Worm (Caenorhabditis elegans) whole organism, mixed stage, embryonic: ENCODE measurements around the gene Y39F10C.3.

ENCODE experiments used
- M03D4.4 ChIP-seq: sonication (generic microtip); optimal IDR thresholded peaks from 2 replicates; lab custom pipeline; 2017; ENCODE audit warnings: mild to moderate bottlenecking, missing genetic modification characterization, missing compliant biosample characterization
- bed-3 ChIP-seq: fragments of 200-800 bp; sonication (Bioruptor generic); optimal IDR thresholded peaks from 3 replicates; lab custom pipeline; 2018; ENCODE audit warnings: mild to moderate bottlenecking, missing genetic modification characterization, moderate library complexity, missing compliant biosample characterization
- blmp-1 ChIP-seq: fragments of 150-350 bp; optimal IDR thresholded peaks from 2 replicates; lab custom pipeline; 2014; ENCODE audit warnings: missing biosample characterization, missing genetic modification characterization
- ceh-39 ChIP-seq: fragments of 150-350 bp; optimal IDR thresholded peaks from 2 replicates; lab custom pipeline; 2014; ENCODE audit warnings: missing biosample characterization, missing genetic modification characterization
- ceh-43 ChIP-seq: fragments of 200-800 bp; sonication (Bioruptor generic); optimal IDR thresholded peaks from 2 replicates; lab custom pipeline; 2018; ENCODE audit warnings: mild to moderate bottlenecking, missing genetic modification characterization, moderate library complexity, missing compliant biosample characterization
- ceh-83 ChIP-seq: fragments of 200-800 bp; sonication (Bioruptor generic); optimal IDR thresholded peaks from 2 replicates; lab custom pipeline; 2018; ENCODE audit warnings: mild to moderate bottlenecking, missing genetic modification characterization, missing compliant biosample characterization
- ces-1 ChIP-seq: fragments of 150-350 bp; optimal IDR thresholded peaks from 2 replicates; lab custom pipeline; 2014; ENCODE audit warnings: missing biosample characterization, missing genetic modification reagents, missing genetic modification characterization
- cnd-1 ChIP-seq: fragments of 200-800 bp; sonication (Bioruptor generic); optimal IDR thresholded peaks from 2 replicates; lab custom pipeline; 2018; ENCODE audit warnings: mild to moderate bottlenecking, missing genetic modification characterization, missing compliant biosample characterization
- drap-1 ChIP-seq: fragments of 200-800 bp; sonication (Bioruptor generic); optimal IDR thresholded peaks from 3 replicates; lab custom pipeline; 2018; ENCODE audit warnings: mild to moderate bottlenecking, missing genetic modification characterization, missing compliant biosample characterization
- elt-3 ChIP-seq: fragments of 150-350 bp; optimal IDR thresholded peaks from 2 replicates; lab custom pipeline; 2014; ENCODE audit warnings: missing biosample characterization, missing genetic modification characterization
- flh-1 ChIP-seq: fragments of 200-800 bp; sonication (Bioruptor generic); optimal IDR thresholded peaks from 2 replicates; lab custom pipeline; 2018; ENCODE audit warnings: mild to moderate bottlenecking, missing genetic modification characterization, moderate library complexity, missing compliant biosample characterization
- hlh-1 ChIP-seq: fragments of 150-350 bp; optimal IDR thresholded peaks from 2 replicates; lab custom pipeline; 2014; ENCODE audit warnings: missing biosample characterization, missing genetic modification reagents, missing genetic modification characterization
- lin-13 ChIP-seq: fragments of 150-350 bp; optimal IDR thresholded peaks from 2 replicates; lab custom pipeline; 2014; ENCODE audit warnings: missing biosample characterization, missing genetic modification characterization
- lin-32 ChIP-seq: fragments of 200-800 bp; sonication (Bioruptor generic); optimal IDR thresholded peaks from 2 replicates; lab custom pipeline; 2018; ENCODE audit warnings: mild to moderate bottlenecking, missing genetic modification characterization, missing compliant biosample characterization
- lsy-2 ChIP-seq: fragments of 150-350 bp; optimal IDR thresholded peaks from 2 replicates; lab custom pipeline; 2014; ENCODE audit warnings: missing biosample characterization, missing genetic modification characterization
- mab-5 ChIP-seq: fragments of 150-350 bp; optimal IDR thresholded peaks from 2 replicates; lab custom pipeline; 2014; ENCODE audit warnings: missing biosample characterization, missing genetic modification characterization
- mep-1 ChIP-seq: fragments of 150-350 bp; optimal IDR thresholded peaks from 2 replicates; lab custom pipeline; 2017; ENCODE audit warnings: missing biosample characterization, missing genetic modification reagents, missing genetic modification characterization, inconsistent platforms
- mls-2 ChIP-seq: sonication (generic microtip); optimal IDR thresholded peaks from 2 replicates; lab custom pipeline; 2016; ENCODE audit warnings: mild to moderate bottlenecking, missing genetic modification characterization, moderate library complexity, missing compliant biosample characterization
- nhr-12 ChIP-seq: fragments of 150-350 bp; optimal IDR thresholded peaks from 2 replicates; lab custom pipeline; 2014; ENCODE audit warnings: missing biosample characterization, missing genetic modification characterization
- nhr-2 ChIP-seq: fragments of 150-350 bp; optimal IDR thresholded peaks from 2 replicates; lab custom pipeline; 2014; ENCODE audit warnings: missing biosample characterization, missing genetic modification characterization
- nhr-237 ChIP-seq: fragments of 150-350 bp; optimal IDR thresholded peaks from 2 replicates; lab custom pipeline; 2014; ENCODE audit warnings: missing biosample characterization, missing genetic modification characterization
- nhr-28 ChIP-seq: fragments of 150-350 bp; optimal IDR thresholded peaks from 2 replicates; lab custom pipeline; 2014; ENCODE audit warnings: missing biosample characterization, missing genetic modification characterization
- nhr-76 ChIP-seq: sonication (generic microtip); optimal IDR thresholded peaks from 2 replicates; lab custom pipeline; 2017; ENCODE audit warnings: missing biosample characterization, missing genetic modification characterization
- pha-4 ChIP-seq: fragments of 150-350 bp; optimal IDR thresholded peaks from 2 replicates; lab custom pipeline; 2018; ENCODE audit warnings: missing biosample characterization, missing genetic modification reagents, missing genetic modification characterization
- sem-2 ChIP-seq: fragments of 200-800 bp; sonication (Bioruptor generic); optimal IDR thresholded peaks from 2 replicates; lab custom pipeline; 2018; ENCODE audit warnings: mild to moderate bottlenecking, missing genetic modification characterization, missing compliant biosample characterization
- snpc-4 ChIP-seq: fragments of 150-350 bp; optimal IDR thresholded peaks from 2 replicates; lab custom pipeline; 2014; ENCODE audit warnings: missing biosample characterization, missing genetic modification characterization
- sptf-1 ChIP-seq: sonication (generic microtip); optimal IDR thresholded peaks from 2 replicates; lab custom pipeline; 2017; ENCODE audit warnings: mild to moderate bottlenecking, missing genetic modification characterization, moderate library complexity, missing compliant biosample characterization
- tbx-8 ChIP-seq: fragments of 200-800 bp; sonication (Bioruptor generic); optimal IDR thresholded peaks from 2 replicates; lab custom pipeline; 2018; ENCODE audit warnings: mild to moderate bottlenecking, missing genetic modification characterization, moderate library complexity, missing compliant biosample characterization
- unc-120 ChIP-seq: sonication (generic microtip); optimal IDR thresholded peaks from 2 replicates; lab custom pipeline; 2017; ENCODE audit warnings: missing genetic modification characterization, missing compliant biosample characterization; ENCODE audit not compliant: poor library complexity, severe bottlenecking
- unc-39 ChIP-seq: fragments of 150-350 bp; optimal IDR thresholded peaks from 2 replicates; lab custom pipeline; 2014; ENCODE audit warnings: missing biosample characterization, missing genetic modification characterization
- unc-62 ChIP-seq: fragments of 150-350 bp; optimal IDR thresholded peaks from 2 replicates; lab custom pipeline; 2014; ENCODE audit warnings: missing biosample characterization, missing genetic modification reagents, missing genetic modification characterization
- zip-8 ChIP-seq: fragments of 150-350 bp; optimal IDR thresholded peaks from 2 replicates; lab custom pipeline; 2014; ENCODE audit warnings: missing biosample characterization, missing genetic modification characterization

The Y39F10C.3 gene

DNA sequence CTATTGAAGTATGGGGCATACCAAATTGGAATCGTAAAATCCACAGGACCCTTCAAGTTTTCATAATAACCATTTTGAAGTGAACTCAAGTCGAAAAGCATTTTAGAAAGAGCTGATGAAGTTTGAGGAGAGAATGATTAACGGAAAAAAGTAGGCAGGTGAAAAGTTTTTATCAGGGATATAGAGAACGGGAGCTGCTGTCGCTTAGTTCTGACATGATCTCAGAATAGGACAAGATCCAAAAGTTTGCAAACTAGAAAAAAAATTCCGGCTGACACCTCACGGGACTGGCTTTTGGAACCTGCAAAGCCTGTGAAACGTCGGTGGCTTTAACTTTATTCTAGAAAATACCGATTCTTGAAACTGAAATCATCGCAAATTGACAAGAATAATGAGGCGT is 3.2 kb upstream of the Y39F10C.3 start, which contains the start of gene sri-46:
Gene sri-46 (minus strand): TSS at position 101 of the 400 bp plus-strand sequence.
- TF ChIP-seq mab-5 (tag; lab: Kevin White, UChicago), result no peak
- no peak for TF ChIP-seq M03D4.4 (tag; lab: Kevin White, UChicago)
- TF ChIP-seq unc-39 (tag; lab: Kevin White, UChicago), result no peak
- no peak for TF ChIP-seq zip-8
- TF ChIP-seq ceh-39, result no peak
- TF ChIP-seq mls-2 (tag; lab: Kevin White, UChicago), result no peak
- no peak for TF ChIP-seq blmp-1 (tag; lab: Kevin White, UChicago)
- TF ChIP-seq cnd-1 (tag; lab: Kevin White, UChicago), result no peak
- TF ChIP-seq nhr-12 (tag; lab: Kevin White, UChicago), result no peak
- no peak for TF ChIP-seq hlh-1 (tag; lab: Kevin White, UChicago)
- no peak for TF ChIP-seq lin-13

DNA sequence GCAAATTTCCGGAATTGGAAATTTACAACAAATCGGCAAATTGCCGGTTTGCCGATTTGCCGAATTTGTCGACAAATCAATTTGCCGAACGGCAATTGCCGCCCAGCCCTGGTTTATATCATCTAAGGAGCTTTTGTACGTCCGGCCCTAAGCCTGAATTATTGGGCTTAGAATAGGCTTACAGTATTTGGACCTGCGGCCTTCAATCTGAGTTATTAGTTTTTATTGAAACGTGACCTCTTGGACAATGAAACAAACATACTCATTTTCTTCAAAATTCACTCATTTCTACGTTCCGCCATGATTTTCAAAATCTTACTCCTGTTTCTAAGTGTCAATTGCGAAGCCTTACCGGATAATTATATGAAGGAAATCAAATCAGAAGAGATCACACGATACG is 1.1 kb downstream of the Y39F10C.3 start, which contains the start of gene Y39F10C.1:
Gene Y39F10C.1 (plus strand): TSS at position 301 of the 400 bp plus-strand sequence.
- TF ChIP-seq unc-62 (GFP tag; lab: Kevin White, UChicago) (no peak), mls-2 (tag; lab: Kevin White, UChicago) (no peak), nhr-76 (tag; lab: Kevin White, UChicago) (no peak), ces-1 (GFP tag; lab: Kevin White, UChicago) (no peak), sptf-1 (no peak), elt-3 (tag; lab: Kevin White, UChicago) (no peak), snpc-4 (tag; lab: Kevin White, UChicago) (no peak), tbx-8 (no peak), zip-8 (no peak), unc-120 (tag; lab: Kevin White, UChicago) (no peak)

DNA sequence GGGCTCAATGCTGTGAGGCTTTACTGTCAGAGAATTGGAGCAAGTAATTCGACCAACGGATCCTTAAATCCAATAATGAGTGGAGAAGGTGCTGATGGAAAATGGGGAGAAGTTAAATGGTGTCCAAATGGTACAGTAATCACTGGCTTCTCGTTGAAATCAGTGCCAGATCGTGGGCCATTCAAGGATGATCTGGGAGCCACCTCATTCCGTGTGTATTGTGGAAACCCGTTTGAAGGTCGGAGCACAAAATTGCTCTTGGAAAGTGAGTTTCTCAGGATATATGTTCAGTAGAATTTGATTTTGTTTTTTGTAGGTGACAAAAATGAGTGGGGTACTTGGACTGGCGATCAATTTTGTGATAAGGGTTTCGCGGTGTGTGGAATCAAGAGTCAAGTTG is 1.6 kb downstream of the Y39F10C.3 start:
- no peak for TF ChIP-seq hlh-1 (tag; lab: Kevin White, UChicago)
- TF ChIP-seq mab-5 (tag; lab: Kevin White, UChicago), result no peak
- TF ChIP-seq blmp-1 (tag; lab: Kevin White, UChicago), result no peak
- no peak for TF ChIP-seq unc-39 (tag; lab: Kevin White, UChicago)
- TF ChIP-seq M03D4.4 (tag; lab: Kevin White, UChicago), result no peak
- no peak for TF ChIP-seq lin-32 (GFP tag; lab: Kevin White, UChicago)
- TF ChIP-seq ceh-83 (GFP tag; lab: Kevin White, UChicago), result no peak
- TF ChIP-seq, all 35 proteins: peak for 0

DNA sequence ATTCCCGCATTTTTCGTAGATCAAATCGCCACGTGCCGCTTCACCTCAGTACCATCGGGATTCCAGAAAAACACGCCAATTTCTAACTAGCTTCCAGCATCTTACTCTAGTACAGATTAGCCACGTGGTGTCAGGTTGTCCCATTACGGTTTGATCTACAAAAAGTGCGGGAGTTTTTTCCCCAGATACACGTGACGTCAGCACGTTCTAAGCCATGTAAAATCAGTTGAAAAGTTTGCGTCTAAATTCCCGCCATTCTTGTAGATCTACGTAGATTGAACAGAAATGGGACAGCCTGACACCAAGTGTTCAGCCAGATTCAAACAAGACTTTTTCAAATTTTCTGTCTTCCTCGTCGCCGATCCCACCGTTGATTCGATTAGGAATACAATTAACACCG is 4.4 kb downstream of the Y39F10C.3 start, which contains the start of gene T02H6.9:
Gene T02H6.9 (plus strand): TSS at position 301 of the 400 bp plus-strand sequence.
- TF ChIP-seq nhr-12 (tag; lab: Kevin White, UChicago), result no peak
- TF ChIP-seq snpc-4 (tag; lab: Kevin White, UChicago), result no peak
- TF ChIP-seq bed-3 (GFP tag; lab: Kevin White, UChicago), result no peak
- TF ChIP-seq zip-8, result no peak

DNA sequence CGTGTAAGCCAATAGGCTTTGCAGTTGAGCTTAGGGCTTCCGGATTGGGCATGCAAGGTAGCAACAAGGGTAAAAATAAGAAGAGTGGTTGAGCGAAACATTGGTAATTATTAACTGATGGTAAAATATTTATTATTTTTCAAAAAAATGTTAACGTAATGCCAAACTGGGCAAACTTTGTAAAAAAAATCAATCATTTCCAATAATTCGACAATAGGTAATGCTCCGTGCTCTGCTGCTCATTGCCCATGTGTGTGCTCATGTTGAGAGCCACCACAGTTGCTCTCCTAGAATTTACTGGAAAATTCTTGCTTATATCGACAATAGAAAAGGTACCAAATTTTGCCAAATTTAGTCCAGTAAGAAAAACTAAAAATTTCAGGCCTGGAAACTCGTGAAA is 6.4 kb downstream of the Y39F10C.3 start, which contains the start of the genes T02H6.10 and T02H6.8:
Gene T02H6.10 (minus strand): TSS at position 101 of the 400 bp plus-strand sequence.
Gene T02H6.8 (plus strand): TSS at position 221 of the 400 bp plus-strand sequence.
- TF ChIP-seq nhr-2 (tag; lab: Kevin White, UChicago), result no peak
- no peak for TF ChIP-seq lsy-2
- no peak for TF ChIP-seq zip-8
- no peak for TF ChIP-seq pha-4
- no peak for TF ChIP-seq hlh-1 (tag; lab: Kevin White, UChicago)
- no peak for TF ChIP-seq flh-1
- TF ChIP-seq M03D4.4 (tag; lab: Kevin White, UChicago), result no peak
- no peak for TF ChIP-seq blmp-1 (tag; lab: Kevin White, UChicago)
- no peak for TF ChIP-seq mls-2 (tag; lab: Kevin White, UChicago)
- TF ChIP-seq unc-62 (GFP tag; lab: Kevin White, UChicago), result no peak
- TF ChIP-seq elt-3 (tag; lab: Kevin White, UChicago), result no peak
- TF ChIP-seq lin-13, result no peak
- TF ChIP-seq unc-39 (tag; lab: Kevin White, UChicago), result no peak
- TF ChIP-seq nhr-12 (tag; lab: Kevin White, UChicago), result no peak
- no peak for TF ChIP-seq bed-3 (GFP tag; lab: Kevin White, UChicago)

DNA sequence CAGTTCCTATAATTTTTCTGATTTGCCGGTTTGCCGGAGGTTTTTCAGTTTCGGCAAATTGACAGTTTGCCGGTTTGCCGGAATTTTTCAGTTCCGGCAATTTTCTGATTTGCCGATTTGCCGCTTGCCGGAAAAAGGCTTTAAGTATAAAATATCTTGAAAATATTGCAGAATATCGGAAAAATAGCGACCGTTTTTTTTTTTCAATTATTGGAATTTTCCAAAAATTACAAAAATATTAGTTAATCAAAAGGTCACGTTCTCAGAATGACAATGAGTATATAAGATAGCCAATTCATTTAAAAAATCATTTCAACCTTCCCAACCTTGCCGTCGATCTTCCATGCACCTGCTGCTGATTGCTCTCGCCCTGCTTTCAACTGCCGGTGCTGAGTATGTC is 8.1 kb downstream of the Y39F10C.3 start, which contains the start of gene T02H6.7:
Gene T02H6.7 (plus strand): TSS at position 301 of the 400 bp plus-strand sequence.
- TF ChIP-seq elt-3 (tag; lab: Kevin White, UChicago) (no peak), unc-120 (tag; lab: Kevin White, UChicago) (no peak), sem-2 (GFP tag; lab: Kevin White, UChicago) (no peak), nhr-28 (no peak), ceh-43 (GFP tag; lab: Kevin White, UChicago) (no peak), M03D4.4 (tag; lab: Kevin White, UChicago) (no peak), mep-1 (tag; lab: Kevin White, UChicago) (no peak), zip-8 (no peak), unc-62 (GFP tag; lab: Kevin White, UChicago) (no peak), mls-2 (tag; lab: Kevin White, UChicago) (no peak), nhr-237 (no peak), mab-5 (tag; lab: Kevin White, UChicago) (no peak), snpc-4 (tag; lab: Kevin White, UChicago) (no peak), drap-1 (no peak)
